Worm (Caenorhabditis elegans) whole organism, L3 larva: ENCODE data around the gene ell-1.

Experiments
- R02D3.7 ChIP-seq: fragments of 150-350 bp; optimal IDR thresholded peaks from 2 replicates; lab custom pipeline; 2014; ENCODE audit warnings: missing biosample characterization, missing genetic modification characterization
- ZK546.5 ChIP-seq: sonication (generic microtip); optimal IDR thresholded peaks from 2 replicates; lab custom pipeline; 2017; ENCODE audit warnings: missing biosample characterization, missing genetic modification characterization
- nhr-12 ChIP-seq: fragments of 150-350 bp; optimal IDR thresholded peaks from 2 replicates; lab custom pipeline; 2014; ENCODE audit warnings: missing biosample characterization, missing genetic modification characterization
- nhr-76 ChIP-seq: fragments of 150-350 bp; sonication (generic microtip); optimal IDR thresholded peaks from 5 replicates; lab custom pipeline; 2014; ENCODE audit warnings: missing biosample characterization, missing genetic modification characterization

- TF ChIP-seq ZK546.5 (tag; lab: Kevin White, UChicago) = no peak
- no peak for TF ChIP-seq nhr-76 (tag; lab: Kevin White, UChicago)
- TF ChIP-seq R02D3.7 (tag; lab: Kevin White, UChicago) = no peak
- TF ChIP-seq nhr-12 = no peak
These were observed 46.6 kb upstream of the ell-1 start for ce11 chrIV:4347578-4348003.
